Worm (Caenorhabditis elegans) whole organism, late embryonic: ENCODE data around the gene lips-12.
A peak's percentile ranks its signal among the peaks of the same experiment; 100 is the strongest.

ENCODE experiments used
- C08G9.2 ChIP-seq: sonication (generic microtip); optimal IDR thresholded peaks from 2 replicates; lab custom pipeline; 2016; ENCODE audit warnings: mild to moderate bottlenecking, missing genetic modification characterization, moderate library complexity, missing compliant biosample characterization
- F13H6.1 ChIP-seq: sonication (generic microtip); optimal IDR thresholded peaks from 2 replicates; lab custom pipeline; 2016; ENCODE audit warnings: missing genetic modification characterization, missing compliant biosample characterization
- K02D7.2 ChIP-seq: sonication (generic microtip); optimal IDR thresholded peaks from 2 replicates; lab custom pipeline; 2017; ENCODE audit warnings: mild to moderate bottlenecking, missing genetic modification characterization, missing compliant biosample characterization
- K09A11.1 ChIP-seq: sonication (generic microtip); optimal IDR thresholded peaks from 2 replicates; lab custom pipeline; 2017; ENCODE audit warnings: antibody characterized with exemption, mild to moderate bottlenecking, missing genetic modification characterization, missing compliant biosample characterization; ENCODE audit not compliant: insufficient read depth
- T23F11.4 ChIP-seq: fragments of 200-800 bp; sonication (Bioruptor generic); optimal IDR thresholded peaks from 2 replicates; lab custom pipeline; 2018; ENCODE audit warnings: mild to moderate bottlenecking, missing genetic modification characterization, missing compliant biosample characterization
- Y22D7AL.16 ChIP-seq: sonication (generic microtip); optimal IDR thresholded peaks from 2 replicates; lab custom pipeline; 2016; ENCODE audit warnings: missing genetic modification characterization, missing compliant biosample characterization
- ceh-18 ChIP-seq: sonication (generic microtip); optimal IDR thresholded peaks from 2 replicates; lab custom pipeline; 2016; ENCODE audit warnings: missing genetic modification characterization, missing compliant biosample characterization
- ceh-24 ChIP-seq: sonication (generic microtip); optimal IDR thresholded peaks from 2 replicates; lab custom pipeline; 2016; ENCODE audit warnings: mild to moderate bottlenecking, missing genetic modification characterization, missing compliant biosample characterization
- ceh-30 ChIP-seq: fragments of 150-350 bp; optimal IDR thresholded peaks from 2 replicates; lab custom pipeline; 2014; ENCODE audit warnings: missing biosample characterization, missing genetic modification characterization
- ceh-31 ChIP-seq: sonication (generic microtip); optimal IDR thresholded peaks from 2 replicates; lab custom pipeline; 2016; ENCODE audit warnings: missing genetic modification characterization, missing compliant biosample characterization
- ceh-45 ChIP-seq: fragments of 200-800 bp; sonication (Bioruptor generic); IDR thresholded peaks from 2 replicates; pipeline ENCODE4 v1.3.6; 2022; ENCODE audit warnings: missing genetic modification reagents, missing genetic modification characterization, missing compliant biosample characterization
- ceh-48 ChIP-seq: sonication (generic microtip); optimal IDR thresholded peaks from 2 replicates; lab custom pipeline; 2016; ENCODE audit warnings: missing genetic modification characterization, inconsistent platforms, missing compliant biosample characterization
- ceh-9 ChIP-seq: sonication (generic microtip); optimal IDR thresholded peaks from 2 replicates; lab custom pipeline; 2016; ENCODE audit warnings: mild to moderate bottlenecking, missing genetic modification characterization, inconsistent platforms, missing compliant biosample characterization
- che-1 ChIP-seq: sonication (generic microtip); optimal IDR thresholded peaks from 2 replicates; lab custom pipeline; 2016; ENCODE audit warnings: mild to moderate bottlenecking, missing genetic modification characterization, missing compliant biosample characterization
- dmd-4 ChIP-seq: sonication (generic microtip); optimal IDR thresholded peaks from 2 replicates; lab custom pipeline; 2016; ENCODE audit warnings: borderline replicate concordance, missing genetic modification characterization, missing compliant biosample characterization
- elt-4 ChIP-seq: sonication (generic microtip); optimal IDR thresholded peaks from 2 replicates; lab custom pipeline; 2016; ENCODE audit warnings: missing genetic modification characterization, missing compliant biosample characterization
- eyg-1 ChIP-seq: sonication (generic microtip); optimal IDR thresholded peaks from 2 replicates; lab custom pipeline; 2016; ENCODE audit warnings: missing genotype, missing genetic modification characterization, missing compliant biosample characterization
- hlh-13 ChIP-seq: fragments of 200-800 bp; sonication (Bioruptor generic); optimal IDR thresholded peaks from 2 replicates; lab custom pipeline; 2018; ENCODE audit warnings: mild to moderate bottlenecking, missing genetic modification characterization, missing compliant biosample characterization
- hlh-15 ChIP-seq: sonication (generic microtip); optimal IDR thresholded peaks from 2 replicates; lab custom pipeline; 2016; ENCODE audit warnings: missing genetic modification characterization, missing compliant biosample characterization
- hlh-6 ChIP-seq: sonication (generic microtip); optimal IDR thresholded peaks from 2 replicates; lab custom pipeline; 2016; ENCODE audit warnings: missing genotype, missing genetic modification characterization, missing compliant biosample characterization
- madf-2 ChIP-seq: sonication (generic microtip); optimal IDR thresholded peaks from 2 replicates; lab custom pipeline; 2017; ENCODE audit warnings: missing genetic modification characterization, missing compliant biosample characterization
- mec-3 ChIP-seq: sonication (generic microtip); optimal IDR thresholded peaks from 2 replicates; lab custom pipeline; 2016; ENCODE audit warnings: borderline replicate concordance, missing genetic modification characterization, missing compliant biosample characterization
- nfya-1 ChIP-seq: sonication (generic microtip); optimal IDR thresholded peaks from 2 replicates; lab custom pipeline; 2017; ENCODE audit warnings: missing genetic modification characterization, mild to moderate bottlenecking, missing compliant biosample characterization, antibody characterized with exemption, moderate library complexity
- nhr-232 ChIP-seq: sonication (generic microtip); optimal IDR thresholded peaks from 2 replicates; lab custom pipeline; 2016; ENCODE audit warnings: missing genetic modification characterization, missing compliant biosample characterization
- npax-4 ChIP-seq: sonication (generic microtip); optimal IDR thresholded peaks from 2 replicates; lab custom pipeline; 2016; ENCODE audit warnings: missing genetic modification characterization, missing compliant biosample characterization
- pag-3 ChIP-seq: sonication (generic microtip); optimal IDR thresholded peaks from 2 replicates; lab custom pipeline; 2016; ENCODE audit warnings: missing compliant biosample characterization, missing genetic modification characterization, borderline replicate concordance
- pax-1 ChIP-seq: fragments of 150-350 bp; optimal IDR thresholded peaks from 2 replicates; lab custom pipeline; 2014; ENCODE audit warnings: missing biosample characterization, missing genetic modification characterization
- pha-2 ChIP-seq: sonication (generic microtip); optimal IDR thresholded peaks from 2 replicates; lab custom pipeline; 2017; ENCODE audit warnings: mild to moderate bottlenecking, missing genetic modification characterization, missing compliant biosample characterization
- pha-4 ChIP-seq: fragments of 150-350 bp; optimal IDR thresholded peaks from 2 replicates; lab custom pipeline; 2018; ENCODE audit warnings: missing biosample characterization, missing genetic modification reagents, missing genetic modification characterization
- ref-2 ChIP-seq: sonication (generic microtip); optimal IDR thresholded peaks from 2 replicates; lab custom pipeline; 2016; ENCODE audit warnings: missing genetic modification characterization, missing compliant biosample characterization
- sdc-2 ChIP-seq: sonication (generic microtip); optimal IDR thresholded peaks from 2 replicates; lab custom pipeline; 2016; ENCODE audit warnings: missing genotype, missing genetic modification characterization, missing compliant biosample characterization
- sox-2 ChIP-seq: fragments of 200-800 bp; sonication (Bioruptor generic); IDR thresholded peaks from 2 replicates; pipeline ENCODE4 v1.3.6; 2022; ENCODE audit warnings: missing genetic modification reagents, missing genetic modification characterization, missing compliant biosample characterization
- sox-4 ChIP-seq: sonication (generic microtip); optimal IDR thresholded peaks from 2 replicates; lab custom pipeline; 2017; ENCODE audit warnings: mild to moderate bottlenecking, missing genetic modification characterization, inconsistent platforms, missing compliant biosample characterization
- tbx-2 ChIP-seq: sonication (generic microtip); optimal IDR thresholded peaks from 2 replicates; lab custom pipeline; 2016; ENCODE audit warnings: missing genetic modification characterization, missing compliant biosample characterization
- tbx-7 ChIP-seq: sonication (generic microtip); optimal IDR thresholded peaks from 2 replicates; lab custom pipeline; 2016; ENCODE audit warnings: missing genotype, missing genetic modification characterization, missing compliant biosample characterization
- ttx-3 ChIP-seq: sonication (generic microtip); optimal IDR thresholded peaks from 2 replicates; lab custom pipeline; 2016; ENCODE audit warnings: missing genetic modification reagents, missing genetic modification characterization, missing compliant biosample characterization
- unc-55 ChIP-seq: sonication (generic microtip); optimal IDR thresholded peaks from 2 replicates; lab custom pipeline; 2017; ENCODE audit warnings: missing biosample characterization, missing genetic modification reagents, missing genetic modification characterization
- unc-86 ChIP-seq: sonication (generic microtip); optimal IDR thresholded peaks from 2 replicates; lab custom pipeline; 2016; ENCODE audit warnings: missing genetic modification characterization, missing compliant biosample characterization
- zip-5 ChIP-seq: sonication (generic microtip); optimal IDR thresholded peaks from 2 replicates; lab custom pipeline; 2016; ENCODE audit warnings: missing genetic modification characterization, missing compliant biosample characterization

The lips-12 gene

DNA sequence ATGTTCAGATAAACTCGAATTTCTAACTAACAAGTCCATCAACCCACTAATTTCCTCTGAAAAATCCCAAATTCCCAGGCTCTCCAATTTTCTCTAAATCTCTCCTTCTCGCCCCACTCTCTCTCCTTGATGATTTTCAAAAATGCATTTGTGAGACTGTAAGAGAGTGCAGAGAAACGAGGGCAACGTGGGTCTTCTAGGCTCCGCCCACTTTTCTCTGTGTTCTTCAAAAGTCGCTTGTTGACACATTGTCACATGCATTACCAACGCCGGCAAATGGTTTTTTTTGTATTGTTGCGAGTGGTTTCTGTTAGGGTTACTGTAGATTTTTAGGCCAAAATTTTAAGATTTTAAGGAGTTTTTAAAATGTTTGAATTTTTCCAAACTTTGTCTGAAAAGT lies 27.6 kb downstream of the lips-12 start:
- no peak for TF ChIP-seq pax-1 (tag; lab: Kevin White, UChicago)
- no peak for TF ChIP-seq ttx-3 (tag; lab: Kevin White, UChicago)
- TF ChIP-seq K02D7.2: no peak
- no peak for TF ChIP-seq K09A11.1 (tag; lab: Kevin White, UChicago)
- TF ChIP-seq Y22D7AL.16 (tag; lab: Kevin White, UChicago): no peak
- TF ChIP-seq sdc-2: no peak
- TF ChIP-seq zip-5 (tag; lab: Kevin White, UChicago): no peak
- TF ChIP-seq pha-2 (tag; lab: Kevin White, UChicago): no peak
- no peak for TF ChIP-seq F13H6.1 (tag; lab: Kevin White, UChicago)
- TF ChIP-seq pha-4 (tag; lab: Kevin White, UChicago): no peak
- no peak for TF ChIP-seq ceh-31
- no peak for TF ChIP-seq hlh-6
- no peak for TF ChIP-seq ref-2 (tag; lab: Kevin White, UChicago)
- no peak for TF ChIP-seq ceh-48
- TF ChIP-seq, all 69 proteins: peak for 0

DNA sequence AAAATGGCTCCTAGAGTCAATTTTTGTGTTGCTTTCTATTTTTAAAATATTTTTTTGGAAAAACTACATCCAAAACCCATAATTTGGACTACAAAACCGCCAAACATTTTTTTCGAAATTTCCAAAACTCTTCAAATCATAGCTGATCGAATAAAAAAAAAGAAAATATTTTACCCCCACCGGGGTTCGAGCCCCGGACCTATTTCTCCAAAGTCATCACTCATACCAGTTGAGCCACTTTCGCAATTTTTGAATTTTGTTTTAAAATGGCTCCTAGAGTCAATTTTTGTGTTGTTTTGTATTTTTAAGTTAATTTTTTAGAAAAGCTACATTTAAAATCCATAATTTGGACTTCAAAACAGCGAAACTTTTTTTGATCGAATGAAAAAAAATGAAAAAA lies 28.5 kb downstream of the lips-12 start:
- TF ChIP-seq mec-3 (tag; lab: Kevin White, UChicago) (no peak), hlh-13 (GFP tag; lab: Kevin White, UChicago) (no peak), pax-1 (tag; lab: Kevin White, UChicago) (no peak), nhr-232 (tag; lab: Kevin White, UChicago) (no peak), tbx-7 (tag; lab: Kevin White, UChicago) (no peak), ttx-3 (tag; lab: Kevin White, UChicago) (no peak), madf-2 (tag; lab: Kevin White, UChicago) (no peak), ceh-18 (tag; lab: Kevin White, UChicago) (no peak), C08G9.2 (no peak), eyg-1 (tag; lab: Kevin White, UChicago) (no peak), ceh-48 (no peak), dmd-4 (tag; lab: Kevin White, UChicago) (no peak), unc-86 (tag; lab: Kevin White, UChicago) (no peak), che-1 (tag; lab: Kevin White, UChicago) (no peak), T23F11.4 (GFP tag; lab: Kevin White, UChicago) (no peak), npax-4 (no peak), pag-3 (tag; lab: Kevin White, UChicago) (no peak), ceh-45 (GFP tag; lab: Robert Waterston, UW) (no peak), pha-2 (tag; lab: Kevin White, UChicago) (no peak)

DNA sequence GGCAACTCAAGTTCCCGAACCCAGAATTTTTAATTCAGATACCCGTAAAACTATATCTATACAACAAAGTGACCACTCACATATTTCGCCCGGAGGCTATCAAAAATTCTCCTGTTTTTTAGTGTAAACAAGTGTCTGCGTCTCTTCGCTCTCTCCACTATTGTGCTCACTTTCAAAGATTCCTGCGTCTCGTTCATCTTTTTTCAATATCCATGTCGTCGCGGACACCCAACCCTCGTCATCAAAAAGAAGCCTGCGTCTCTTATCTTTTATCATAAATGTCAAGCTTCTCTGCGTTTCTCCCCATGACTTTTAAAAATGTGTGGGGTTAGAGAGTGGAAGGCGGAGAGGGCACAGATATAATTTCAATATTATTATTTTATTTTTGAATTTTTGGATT lies 29.1 kb downstream of the lips-12 start:
- TF ChIP-seq F13H6.1 (tag; lab: Kevin White, UChicago) (peak; percentile 27), tbx-2 (peak; percentile 2), elt-4 (tag; lab: Kevin White, UChicago) (no peak), ceh-18 (tag; lab: Kevin White, UChicago) (peak; percentile 8), nfya-1 (tag; lab: Kevin White, UChicago) (peak; percentile 41), sox-4 (no peak), unc-55 (GFP tag; lab: Kevin White, UChicago) (peak; percentile 44)
- TF ChIP-seq, all 69 proteins: peak for 5

DNA sequence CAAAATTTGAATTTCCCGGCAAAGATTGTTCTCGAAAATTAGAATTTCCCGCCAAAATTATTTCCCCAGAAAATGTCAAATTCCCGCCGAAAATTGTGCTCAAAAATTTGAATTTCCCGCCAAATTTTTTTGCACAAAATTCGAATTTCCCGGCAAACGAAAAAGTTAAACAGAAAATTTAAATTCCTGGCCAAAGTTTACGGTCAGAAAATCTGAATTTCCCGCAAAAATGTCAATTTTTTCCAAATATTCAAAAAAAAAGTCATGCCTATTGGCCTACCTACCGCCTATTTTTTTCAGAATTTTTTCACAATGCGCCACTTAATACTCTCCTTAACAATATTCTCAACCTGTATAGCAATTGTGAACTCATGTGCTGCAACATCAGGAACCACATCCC lies 31.2 kb downstream of the lips-12 start, which contains the start of gene K02E7.1:
TSS of gene K02E7.1 (plus strand) at position 301 of the 400 bp plus-strand sequence.
- TF ChIP-seq eyg-1 (tag; lab: Kevin White, UChicago): no peak
- TF ChIP-seq mec-3 (tag; lab: Kevin White, UChicago): no peak
- no peak for TF ChIP-seq F13H6.1 (tag; lab: Kevin White, UChicago)
- no peak for TF ChIP-seq C08G9.2
- no peak for TF ChIP-seq ceh-30
- TF ChIP-seq npax-4: no peak
- TF ChIP-seq pha-2 (tag; lab: Kevin White, UChicago): no peak
- TF ChIP-seq che-1 (tag; lab: Kevin White, UChicago): no peak
- no peak for TF ChIP-seq K02D7.2
- TF ChIP-seq ceh-48: no peak
- no peak for TF ChIP-seq sox-2
- TF ChIP-seq hlh-15 (tag; lab: Kevin White, UChicago): no peak
- no peak for TF ChIP-seq ceh-9
- TF ChIP-seq ceh-24: no peak
- TF ChIP-seq K09A11.1 (tag; lab: Kevin White, UChicago): no peak
